Worm (Caenorhabditis elegans): ENCODE data around the gene his-5.

DNA sequence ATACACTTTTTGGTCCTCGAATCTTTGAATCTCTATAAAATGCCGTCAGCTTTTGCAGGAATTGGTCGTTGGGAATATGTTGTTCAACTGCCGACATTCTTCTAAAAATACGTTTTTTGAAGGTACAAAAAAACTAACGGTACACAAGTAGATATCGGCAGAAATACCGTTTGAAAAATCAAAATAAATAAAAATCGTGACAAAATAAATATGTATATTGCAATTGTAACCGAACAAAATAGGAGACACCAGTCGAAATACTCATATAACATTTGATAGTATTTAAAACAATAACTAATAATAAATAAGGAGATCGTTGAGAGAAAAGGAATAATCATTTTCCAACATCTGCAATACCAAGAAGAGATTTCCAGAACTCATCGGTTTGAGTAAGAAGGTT, 30.1 kb downstream of the his-5 start, which contains the start of gene F25G6.8:
- TF ChIP-seq med-1 (GFP tag; optimal IDR thresholded peaks at IDR 0.05; ENCODE audit: insufficient read depth) (no peak), ztf-23 (GFP tag; IDR thresholded peaks at IDR 0.05) (no peak), ztf-29 (GFP tag; IDR thresholded peaks at IDR 0.05) (no peak), ref-1 (GFP tag; conservative IDR thresholded peaks at IDR 0.05) (no peak), flt-1 (GFP tag; IDR thresholded peaks at IDR 0.05) (no peak)

Measured in whole organism, midembryonic.